Worm (Caenorhabditis elegans) whole organism, L4 larva: ENCODE results near the gene ptr-19.

Experiments
- D1046.2 ChIP-seq: fragments of 200-800 bp; sonication (Bioruptor generic); IDR thresholded peaks from 2 replicates; pipeline ENCODE4 v1.3.6; 2022; ENCODE audit warnings: missing genetic modification characterization, missing compliant biosample characterization
- F26F4.8 ChIP-seq: fragments of 200-800 bp; sonication (Bioruptor generic); conservative IDR thresholded peaks from 2 replicates; pipeline ENCODE4 v1.3.6; 2022; ENCODE audit warnings: missing genetic modification characterization, missing compliant biosample characterization
- Y48G9A.11 ChIP-seq: fragments of 200-800 bp; sonication (Bioruptor generic); IDR thresholded peaks from 2 replicates; pipeline ENCODE4 v1.3.6; 2022; ENCODE audit warnings: missing genetic modification reagents, missing genetic modification characterization, missing compliant biosample characterization
- ceh-44 ChIP-seq: fragments of 200-800 bp; sonication (Bioruptor generic); IDR thresholded peaks from 2 replicates; pipeline ENCODE4 v1.3.6; 2022; ENCODE audit warnings: missing genetic modification reagents, missing genetic modification characterization, missing compliant biosample characterization
- ces-1 ChIP-seq: fragments of 150-350 bp; sonication (generic microtip); optimal IDR thresholded peaks from 4 replicates; lab custom pipeline; 2014; ENCODE audit warnings: missing biosample characterization, missing genetic modification reagents, missing genetic modification characterization
- cey-2 ChIP-seq: sonication (generic microtip); optimal IDR thresholded peaks from 3 replicates; lab custom pipeline; 2017; ENCODE audit warnings: missing genetic modification characterization, mild to moderate bottlenecking, missing compliant biosample characterization, antibody characterized with exemption, borderline replicate concordance; ENCODE audit not compliant: insufficient read depth
- ctbp-1 ChIP-seq: fragments of 200-800 bp; sonication (Bioruptor generic); IDR thresholded peaks from 2 replicates; pipeline ENCODE4 v1.3.6; 2022; ENCODE audit warnings: missing genetic modification reagents, missing genetic modification characterization, missing compliant biosample characterization
- duxl-1 ChIP-seq: sonication (generic microtip); optimal IDR thresholded peaks from 2 replicates; lab custom pipeline; 2016; ENCODE audit warnings: mild to moderate bottlenecking, missing genetic modification characterization, moderate library complexity, missing compliant biosample characterization; ENCODE audit not compliant: poor library complexity
- dve-1 ChIP-seq: sonication (generic microtip); optimal IDR thresholded peaks from 2 replicates; lab custom pipeline; 2017; ENCODE audit warnings: antibody characterized with exemption, mild to moderate bottlenecking, missing genetic modification characterization, missing compliant biosample characterization; ENCODE audit not compliant: insufficient read depth
- egl-43 ChIP-seq: fragments of 200-800 bp; sonication (Bioruptor generic); IDR thresholded peaks from 2 replicates; pipeline ENCODE4 v1.3.6; 2022; ENCODE audit warnings: missing genetic modification reagents, missing genetic modification characterization, missing compliant biosample characterization
- gei-8 ChIP-seq: fragments of 200-800 bp; sonication (Bioruptor generic); optimal IDR thresholded peaks from 2 replicates; lab custom pipeline; 2018; ENCODE audit warnings: mild to moderate bottlenecking, missing genetic modification characterization, missing compliant biosample characterization
- hlh-11 ChIP-seq: fragments of 200-800 bp; sonication (Bioruptor generic); optimal IDR thresholded peaks from 2 replicates; lab custom pipeline; 2018; ENCODE audit warnings: mild to moderate bottlenecking, missing genetic modification characterization, missing compliant biosample characterization
- hlh-30 ChIP-seq: sonication (generic microtip); optimal IDR thresholded peaks from 2 replicates; lab custom pipeline; 2017; ENCODE audit warnings: antibody characterized with exemption, mild to moderate bottlenecking, missing genetic modification characterization, missing compliant biosample characterization; ENCODE audit not compliant: insufficient read depth
- jun-1 ChIP-seq: fragments of 150-350 bp; optimal IDR thresholded peaks from 2 replicates; lab custom pipeline; 2014; ENCODE audit warnings: missing biosample characterization, missing genetic modification reagents, missing genetic modification characterization
- lin-38 ChIP-seq: fragments of 200-800 bp; sonication (Bioruptor generic); IDR thresholded peaks from 2 replicates; pipeline ENCODE4 v1.3.6; 2022; ENCODE audit warnings: missing genetic modification reagents, missing genetic modification characterization, missing compliant biosample characterization
- lsy-2 ChIP-seq, 2 experiments: fragments of 150-350 bp in 1 of 2; sonication (generic microtip) in 1 of 2; optimal IDR thresholded peaks; 2 replicates each; lab custom pipeline; 2014 to 2017; ENCODE audit warnings: missing biosample characterization in 2 of 2, missing genetic modification characterization in 2 of 2
- madf-9 ChIP-seq: fragments of 200-800 bp; sonication (Bioruptor generic); conservative IDR thresholded peaks from 2 replicates; pipeline ENCODE4 v1.3.6; 2022; ENCODE audit warnings: missing genetic modification reagents, missing genetic modification characterization, missing compliant biosample characterization
- mdl-1 ChIP-seq, 2 experiments: fragments of 150-350 bp in 1 of 2; sonication (generic microtip) in 1 of 2; optimal IDR thresholded peaks; 2 replicates each; lab custom pipeline; 2014 to 2017; ENCODE audit warnings: missing biosample characterization in 2 of 2, missing genetic modification characterization in 2 of 2
- mdt-29 ChIP-seq: fragments of 200-800 bp; sonication (Bioruptor generic); IDR thresholded peaks from 2 replicates; pipeline ENCODE4 v1.3.6; 2022; ENCODE audit warnings: missing genetic modification reagents, missing genetic modification characterization, missing compliant biosample characterization
- mes-2 ChIP-seq: sonication (generic microtip); optimal IDR thresholded peaks from 2 replicates; lab custom pipeline; 2016; ENCODE audit warnings: missing genotype, mild to moderate bottlenecking, missing genetic modification characterization, missing compliant biosample characterization; ENCODE audit not compliant: poor library complexity, severe bottlenecking
- nhr-102 ChIP-seq: sonication (generic microtip); optimal IDR thresholded peaks from 2 replicates; lab custom pipeline; 2016; ENCODE audit warnings: mild to moderate bottlenecking, missing genetic modification characterization, moderate library complexity, missing compliant biosample characterization
- nhr-237 ChIP-seq: sonication (generic microtip); optimal IDR thresholded peaks from 2 replicates; lab custom pipeline; 2017; ENCODE audit warnings: missing biosample characterization, missing genetic modification characterization
- nhr-28 ChIP-seq: fragments of 150-350 bp; optimal IDR thresholded peaks from 2 replicates; lab custom pipeline; 2014; ENCODE audit warnings: missing biosample characterization, missing genetic modification characterization
- pha-4 ChIP-seq, 2 experiments: fragments of 150-350 bp in 1 of 2; fragments of 200-800 bp in 1 of 2; sonication (Bioruptor generic) in 1 of 2; IDR thresholded peaks in 1 of 2; optimal IDR thresholded peaks in 1 of 2; 2 replicates each; pipeline versions ENCODE4 v1.3.6 to Lab custom; 2014 to 2022; ENCODE audit warnings: missing genetic modification characterization in 2 of 2, missing genetic modification reagents in 2 of 2, missing biosample characterization in 1 of 2, missing compliant biosample characterization in 1 of 2
- php-3 ChIP-seq: fragments of 200-800 bp; sonication (Bioruptor generic); IDR thresholded peaks from 2 replicates; pipeline ENCODE4 v1.3.6; 2022; ENCODE audit warnings: missing genetic modification reagents, missing genetic modification characterization, missing compliant biosample characterization
- set-16 ChIP-seq: fragments of 200-800 bp; sonication (Bioruptor generic); IDR thresholded peaks from 2 replicates; pipeline ENCODE4 v1.3.6; 2022; ENCODE audit warnings: missing genetic modification reagents, missing genetic modification characterization, missing compliant biosample characterization
- skn-1 ChIP-seq: fragments of 150-350 bp; optimal IDR thresholded peaks from 2 replicates; lab custom pipeline; 2014; ENCODE audit warnings: missing biosample characterization, missing genetic modification characterization
- snpc-1.2 ChIP-seq: fragments of 200-800 bp; sonication (Bioruptor generic); IDR thresholded peaks from 2 replicates; pipeline ENCODE4 v1.3.6; 2022; ENCODE audit warnings: missing genetic modification reagents, missing genetic modification characterization, missing compliant biosample characterization
- spr-3 ChIP-seq: fragments of 200-800 bp; sonication (Bioruptor generic); optimal IDR thresholded peaks from 2 replicates; lab custom pipeline; 2018; ENCODE audit warnings: mild to moderate bottlenecking, missing genetic modification characterization, missing compliant biosample characterization
- unc-62 ChIP-seq, 3 experiments: fragments of 150-350 bp in 1 of 3; sonication (generic microtip); optimal IDR thresholded peaks in 2 of 3; peaks in 1 of 3; 1 replicate in 1 of 3; 2 replicates in 2 of 3; lab custom pipeline; 2014 to 2017; ENCODE audit warnings: missing biosample characterization in 3 of 3, missing genetic modification characterization in 3 of 3, missing genetic modification reagents in 3 of 3, missing genotype in 1 of 3
- vab-7 ChIP-seq: fragments of 200-800 bp; sonication (Bioruptor generic); IDR thresholded peaks from 2 replicates; pipeline ENCODE4 v1.3.6; 2022; ENCODE audit warnings: missing genetic modification reagents, missing genetic modification characterization, missing compliant biosample characterization
- zip-2 ChIP-seq: fragments of 150-350 bp; optimal IDR thresholded peaks from 2 replicates; lab custom pipeline; 2014; ENCODE audit warnings: missing biosample characterization, missing genetic modification characterization
- ztf-11 ChIP-seq: fragments of 150-350 bp; optimal IDR thresholded peaks from 2 replicates; lab custom pipeline; 2014; ENCODE audit warnings: missing biosample characterization, missing genetic modification characterization

Gene ptr-19

DNA sequence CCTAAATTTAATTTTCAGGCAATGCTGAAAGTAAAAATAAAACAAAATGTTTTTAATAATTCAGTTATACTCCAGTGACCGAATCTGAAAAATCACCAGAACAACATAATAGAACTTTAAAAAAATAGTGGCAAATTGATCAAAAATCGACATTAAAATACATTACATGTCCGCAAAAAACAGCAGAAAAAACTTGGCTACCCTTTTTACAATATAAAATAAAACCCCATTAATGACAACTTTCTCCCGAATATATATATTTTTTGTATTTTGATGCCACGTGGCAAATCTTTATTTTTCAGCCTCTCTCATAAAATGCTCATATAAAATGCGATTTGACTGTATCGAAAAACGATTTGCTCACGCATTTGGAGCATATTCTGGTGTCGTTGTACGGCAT is at the start of gene ptr-19:
TSS of gene ptr-19 (plus strand) at position 301 of the 400 bp plus-strand sequence.
- TF ChIP-seq lsy-2 (tag; optimal IDR thresholded peaks at IDR 0.05; lab: Kevin White, UChicago), result no peak
- TF ChIP-seq ces-1 (GFP tag; lab: Kevin White, UChicago), result no peak
- no peak for TF ChIP-seq ztf-11
- no peak for TF ChIP-seq snpc-1.2 (GFP tag; lab: Robert Waterston, UW)

DNA sequence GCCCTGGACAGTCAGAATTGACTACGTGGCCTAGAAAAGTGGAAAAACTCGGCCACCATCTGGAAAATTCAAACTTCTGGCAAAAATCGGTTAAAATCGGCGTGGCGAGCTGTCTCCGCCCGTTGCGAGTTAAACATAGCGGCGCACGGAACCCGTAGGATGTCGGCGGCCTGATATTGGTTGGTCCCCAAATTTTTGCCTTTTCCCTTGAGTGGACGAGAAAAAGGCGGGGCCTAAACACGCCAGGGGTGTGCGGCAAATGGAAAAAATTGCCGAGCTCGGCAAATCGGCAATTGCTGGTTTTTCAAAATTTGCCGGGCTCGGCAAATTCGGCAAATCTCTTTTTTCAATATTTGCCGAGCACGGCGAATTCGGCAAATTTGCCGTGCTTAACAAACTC is 48.4 kb upstream of the ptr-19 start:
- TF ChIP-seq ctbp-1 (GFP tag; lab: Robert Waterston, UW) (no peak), Y48G9A.11 (GFP tag; lab: Robert Waterston, UW) (peak; percentile 50; the same call in 1 of the 2 replicates), zip-2 (tag; lab: Kevin White, UChicago) (no peak), ceh-44 (0 out of 2 replicates have a peak, but pooled peaks have one; percentile 18), cey-2 (tag; lab: Kevin White, UChicago) (no peak), hlh-11 (tag; lab: Kevin White, UChicago) (no peak), madf-9 (GFP tag; lab: Robert Waterston, UW) (0 out of 2 replicates have a peak, but pooled peaks have one; percentile 29), vab-7 (GFP tag; lab: Robert Waterston, UW) (peak; percentile 40; the same call in 1 of the 2 replicates), nhr-237 (tag; lab: Kevin White, UChicago) (no peak), snpc-1.2 (GFP tag; lab: Robert Waterston, UW) (peak; percentile 64; the same call in 1 of the 2 replicates), pha-4 (GFP tag; IDR thresholded peaks at IDR 0.05; lab: Robert Waterston, UW) (no peak), pha-4 (tag; optimal IDR thresholded peaks at IDR 0.05; lab: Kevin White, UChicago) (no peak), jun-1 (tag; lab: Kevin White, UChicago) (no peak), hlh-30 (tag; lab: Kevin White, UChicago) (no peak), F26F4.8 (GFP tag; lab: Robert Waterston, UW) (0 out of 2 replicates have a peak, but pooled peaks have one; percentile 17), mdt-29 (GFP tag; lab: Robert Waterston, UW) (peak; percentile 59; the same call in 1 of the 2 replicates), D1046.2 (peak; percentile 37; the same call in 1 of the 2 replicates), egl-43 (GFP tag; lab: Robert Waterston, UW) (0 out of 2 replicates have a peak, but pooled peaks have one; percentile 17), spr-3 (GFP tag; lab: Kevin White, UChicago) (no peak), skn-1 (tag; lab: Kevin White, UChicago) (no peak), nhr-102 (no peak), lsy-2 (tag; optimal IDR thresholded peaks at IDR 0.05; lab: Kevin White, UChicago) (no peak), set-16 (0 out of 2 replicates have a peak, but pooled peaks have one; percentile 20), lin-38 (GFP tag; lab: Robert Waterston, UW) (peak; percentile 48), php-3 (GFP tag; lab: Robert Waterston, UW) (0 out of 2 replicates have a peak, but pooled peaks have one; percentile 34)

DNA sequence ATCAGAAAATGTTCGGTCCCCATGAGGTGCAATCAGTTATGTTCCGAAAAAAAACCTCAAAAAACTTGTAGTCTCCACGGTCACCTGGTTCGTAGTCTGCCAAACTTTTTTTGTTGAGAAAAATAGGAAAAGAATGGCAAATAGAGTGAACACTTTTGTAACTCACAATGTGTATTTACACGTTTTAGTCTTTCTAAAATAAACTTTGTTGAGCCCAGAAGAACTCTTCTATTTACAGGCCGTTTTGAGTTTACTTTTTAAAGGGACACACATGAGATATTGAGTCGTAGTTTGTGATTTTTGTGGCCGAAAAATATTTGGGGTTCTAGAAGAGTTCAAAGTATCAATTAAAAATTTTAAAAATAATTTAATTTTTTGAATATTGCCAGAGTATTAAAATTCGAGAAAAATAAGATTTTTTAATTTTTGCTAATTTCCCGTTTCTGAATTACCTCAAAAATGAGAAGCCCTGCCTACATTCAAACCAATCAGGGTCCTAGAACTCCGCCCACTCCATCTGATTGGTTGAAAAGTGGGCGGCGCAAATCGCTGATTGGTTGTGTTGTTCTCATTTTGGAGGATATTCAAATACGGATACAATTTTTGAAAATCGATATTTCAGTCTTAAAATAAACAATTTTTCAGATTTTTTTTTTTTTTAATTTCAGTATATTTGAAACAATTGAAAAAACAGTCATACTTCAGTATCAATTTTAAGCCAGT is 47.0 kb upstream of the ptr-19 start:
- TF ChIP-seq nhr-28, result peak; percentile 46
- TF ChIP-seq duxl-1 (tag; lab: Kevin White, UChicago), result no peak

DNA sequence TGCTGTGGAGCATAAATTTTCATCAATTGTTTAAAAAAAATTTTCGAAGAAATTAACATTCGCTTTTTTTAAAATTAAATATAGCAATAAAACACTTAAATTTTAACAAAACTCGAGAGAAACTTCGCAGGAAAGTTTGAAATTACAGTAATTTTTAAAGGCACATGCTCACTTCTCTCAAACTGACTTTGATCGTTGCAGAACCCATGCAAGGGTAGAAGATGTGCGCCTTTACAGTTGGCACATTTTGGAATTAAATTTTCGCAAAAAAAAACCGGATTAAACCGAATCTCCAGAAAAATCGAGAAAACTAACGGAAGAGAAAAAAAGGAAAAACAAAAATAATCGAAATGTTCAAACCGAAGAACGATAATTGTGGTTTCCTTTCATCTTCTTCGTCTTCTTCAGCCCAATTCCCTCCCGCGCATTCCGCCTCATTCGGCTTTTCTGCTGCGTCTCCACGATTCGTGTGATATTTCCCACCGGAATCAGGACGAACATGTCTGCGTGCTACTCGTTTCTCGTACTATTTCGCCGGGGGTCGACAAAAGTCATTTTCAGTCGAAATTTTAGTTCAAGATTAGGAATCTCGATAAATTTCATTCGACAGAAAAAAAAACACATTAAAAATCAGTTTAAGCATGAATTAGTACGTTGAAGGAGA is 45.2 kb upstream of the ptr-19 start:
- peak; percentile 27 for TF ChIP-seq dve-1
- TF ChIP-seq ceh-44, result no peak
- TF ChIP-seq gei-8 (GFP tag; lab: Kevin White, UChicago), result no peak
- peak; percentile 19 for TF ChIP-seq hlh-11 (tag; lab: Kevin White, UChicago)
- TF ChIP-seq D1046.2, result 0 out of 2 replicates have a peak, but pooled peaks have one; percentile 10
- peak; percentile 36 for TF ChIP-seq mes-2 (tag; lab: Kevin White, UChicago)
- no peak for TF ChIP-seq zip-2 (tag; lab: Kevin White, UChicago)
- no peak for TF ChIP-seq mdl-1 (tag; optimal IDR thresholded peaks at IDR 0.05; lab: Kevin White, UChicago)
- TF ChIP-seq lsy-2 (tag; optimal IDR thresholded peaks at IDR 0.05; lab: Kevin White, UChicago), result peak in 1 of 2 experiments; percentile 8
- TF ChIP-seq unc-62 (GFP tag; optimal IDR thresholded peaks at IDR 0.05 in 1 of 2; lab: Kevin White, UChicago), result peak in 1 of 2 experiments; percentile 38
- TF ChIP-seq unc-62 (tag; optimal IDR thresholded peaks at IDR 0.05; lab: Kevin White, UChicago), result no peak
- peak; percentile 33; the same call in 1 of the 2 replicates for TF ChIP-seq lin-38 (GFP tag; lab: Robert Waterston, UW)
